Fruit fly (Drosophila melanogaster) whole organism, wandering third instar larva: ENCODE data around the gene CG12016.
A peak's percentile ranks its signal among the peaks of the same experiment; 100 is the strongest.

Experiments
- Abd-B ChIP-seq: fragments of >200 bp; optimal IDR thresholded peaks from 2 replicates; lab custom pipeline; 2017; ENCODE audit warnings: missing biosample characterization, missing genetic modification characterization
- CG32264 ChIP-seq: fragments of 200-800 bp; sonication (Bioruptor generic); optimal IDR thresholded peaks from 2 replicates; lab custom pipeline; 2016; ENCODE audit warnings: missing biosample characterization, missing genetic modification characterization
- CG9705 ChIP-seq: fragments of 200-800 bp; sonication (Bioruptor generic); optimal IDR thresholded peaks from 2 replicates; lab custom pipeline; 2018; ENCODE audit warnings: missing biosample characterization, mild to moderate bottlenecking, missing genetic modification characterization
- CrebA ChIP-seq: fragments of 200-800 bp; sonication (Bioruptor generic); optimal IDR thresholded peaks from 2 replicates; lab custom pipeline; 2016; ENCODE audit warnings: missing biosample characterization, mild to moderate bottlenecking, missing genetic modification characterization, borderline replicate concordance
- Dfd ChIP-seq: fragments of >200 bp; optimal IDR thresholded peaks from 2 replicates; lab custom pipeline; 2017; ENCODE audit warnings: missing biosample characterization, missing genetic modification characterization
- Dif ChIP-seq: fragments of 200-275, 200-300 bp; sonication (Bioruptor generic); optimal IDR thresholded peaks from 2 replicates; lab custom pipeline; 2018; ENCODE audit warnings: missing biosample characterization, missing genetic modification characterization; ENCODE audit not compliant: partially characterized antibody
- HLH106 ChIP-seq: fragments of 200-800 bp; optimal IDR thresholded peaks from 3 replicates; lab custom pipeline; 2019; ENCODE audit warnings: missing biosample characterization, mild to moderate bottlenecking, missing genetic modification characterization, moderate library complexity
- Hnf4 ChIP-seq: fragments of 200-800 bp; sonication (Bioruptor generic); optimal IDR thresholded peaks from 2 replicates; lab custom pipeline; 2016; ENCODE audit warnings: missing biosample characterization, mild to moderate bottlenecking, missing genetic modification characterization
- Hr78 ChIP-seq: fragments of >200 bp; optimal IDR thresholded peaks from 2 replicates; lab custom pipeline; 2017; ENCODE audit warnings: missing biosample characterization, missing genetic modification characterization
- Hr83 ChIP-seq: fragments of 200-300 bp; sonication (Bioruptor generic); optimal IDR thresholded peaks from 2 replicates; lab custom pipeline; 2016; ENCODE audit warnings: missing biosample characterization, mild to moderate bottlenecking, missing genetic modification characterization, moderate library complexity; ENCODE audit not compliant: poor library complexity, severe bottlenecking
- Jra ChIP-seq: sonication (Bioruptor generic); optimal IDR thresholded peaks from 2 replicates; lab custom pipeline; 2016; ENCODE audit warnings: missing biosample characterization, missing genetic modification characterization
- Mio ChIP-seq: sonication (Bioruptor generic); optimal IDR thresholded peaks from 2 replicates; lab custom pipeline; 2016; ENCODE audit warnings: missing biosample characterization, missing genetic modification characterization
- Myc ChIP-seq: fragments of >200 bp; optimal IDR thresholded peaks from 2 replicates; lab custom pipeline; 2017
- N ChIP-seq: fragments of >200 bp; optimal IDR thresholded peaks from 2 replicates; lab custom pipeline; 2018; ENCODE audit warnings: missing biosample characterization, missing external identifiers, missing genetic modification characterization
- OdsH ChIP-seq: fragments of 200-800 bp; sonication (Bioruptor generic); optimal IDR thresholded peaks from 2 replicates; lab custom pipeline; 2016; ENCODE audit warnings: missing biosample characterization, mild to moderate bottlenecking, missing genetic modification characterization
- Rel ChIP-seq, 2 experiments: fragments of 200-800 bp; sonication (Bioruptor generic) in 1 of 2; optimal IDR thresholded peaks; 2 replicates in 1 of 2; 3 replicates in 1 of 2; lab custom pipeline; 2016 to 2019; ENCODE audit warnings: mild to moderate bottlenecking in 2 of 2, missing biosample characterization in 2 of 2, missing genetic modification characterization in 2 of 2, moderate library complexity in 1 of 2
- Sp1 ChIP-seq: fragments of 200-800 bp; sonication (Bioruptor generic); optimal IDR thresholded peaks from 3 replicates; lab custom pipeline; 2019; ENCODE audit warnings: missing biosample characterization, mild to moderate bottlenecking, missing genetic modification characterization, moderate library complexity
- Vsx2 ChIP-seq: fragments of 200-300, 225-300 bp; sonication (Bioruptor generic); optimal IDR thresholded peaks from 2 replicates; lab custom pipeline; 2018; ENCODE audit warnings: missing biosample characterization, missing genetic modification characterization; ENCODE audit not compliant: partially characterized antibody
- br ChIP-seq: fragments of 200-800 bp; sonication (Bioruptor generic); optimal IDR thresholded peaks from 2 replicates; lab custom pipeline; 2016; ENCODE audit warnings: missing biosample characterization, missing genetic modification characterization
- brk ChIP-seq: fragments of 200-800 bp; sonication (Bioruptor generic); optimal IDR thresholded peaks from 2 replicates; lab custom pipeline; 2016; ENCODE audit warnings: missing biosample characterization, mild to moderate bottlenecking, missing genetic modification characterization
- dl ChIP-seq, 2 experiments: fragments of 175-275, 200-275 bp in 1 of 2; fragments of 200-275 bp in 1 of 2; sonication (Bioruptor generic); optimal IDR thresholded peaks; lab custom pipeline; 2018; ENCODE audit warnings: mild to moderate bottlenecking in 2 of 2, missing biosample characterization in 2 of 2, missing genetic modification characterization in 2 of 2, moderate library complexity in 2 of 2; ENCODE audit not compliant: partially characterized antibody in 2 of 2, insufficient read depth in 1 of 2
- dmrt93B ChIP-seq: fragments of 200-800 bp; sonication (Bioruptor generic); optimal IDR thresholded peaks from 2 replicates; lab custom pipeline; 2018; ENCODE audit warnings: missing biosample characterization, mild to moderate bottlenecking, missing genetic modification characterization
- dsf ChIP-seq: sonication (Bioruptor generic); optimal IDR thresholded peaks from 2 replicates; lab custom pipeline; 2016; ENCODE audit warnings: missing biosample characterization, missing genetic modification characterization, borderline replicate concordance
- ey ChIP-seq: fragments of 200-800 bp; sonication (Bioruptor generic); optimal IDR thresholded peaks from 2 replicates; lab custom pipeline; 2016; ENCODE audit warnings: missing biosample characterization, missing genetic modification characterization
- fru ChIP-seq: fragments of 200-800 bp; sonication (Bioruptor generic); optimal IDR thresholded peaks from 3 replicates; lab custom pipeline; 2016; ENCODE audit warnings: missing biosample characterization, mild to moderate bottlenecking, missing genetic modification characterization
- h ChIP-seq: fragments of 200-800 bp; sonication (Bioruptor generic); optimal IDR thresholded peaks from 3 replicates; lab custom pipeline; 2016; ENCODE audit warnings: missing biosample characterization, mild to moderate bottlenecking, missing genetic modification characterization
- jim ChIP-seq: fragments of 175-275, 200-325 bp; sonication (Bioruptor generic); optimal IDR thresholded peaks from 2 replicates; lab custom pipeline; 2016; ENCODE audit warnings: missing biosample characterization, mild to moderate bottlenecking, missing genetic modification characterization
- pan ChIP-seq: fragments of >200 bp; optimal IDR thresholded peaks from 2 replicates; lab custom pipeline; 2017
- psq ChIP-seq: fragments of 200-800 bp; sonication (Bioruptor generic); optimal IDR thresholded peaks from 3 replicates; lab custom pipeline; 2017; ENCODE audit warnings: missing biosample characterization, mild to moderate bottlenecking, missing genetic modification characterization, moderate library complexity
- rgr ChIP-seq: fragments of 200-800 bp; sonication (Bioruptor generic); optimal IDR thresholded peaks from 3 replicates; lab custom pipeline; 2016; ENCODE audit warnings: missing biosample characterization, mild to moderate bottlenecking, missing genetic modification characterization
- sv ChIP-seq: fragments of 200-800 bp; sonication (Bioruptor generic); optimal IDR thresholded peaks from 3 replicates; lab custom pipeline; 2016; ENCODE audit warnings: missing biosample characterization, missing genetic modification characterization
- tai ChIP-seq: sonication (Bioruptor generic); optimal IDR thresholded peaks from 2 replicates; lab custom pipeline; 2016; ENCODE audit warnings: missing biosample characterization, missing genetic modification characterization
- usp ChIP-seq: fragments of >200 bp; optimal IDR thresholded peaks from 2 replicates; lab custom pipeline; 2017; ENCODE audit warnings: missing biosample characterization, missing genetic modification characterization
- woc ChIP-seq: sonication (Bioruptor generic); optimal IDR thresholded peaks from 2 replicates; lab custom pipeline; 2016; ENCODE audit warnings: missing biosample characterization, mild to moderate bottlenecking, missing genetic modification characterization

CG12016 gene

DNA sequence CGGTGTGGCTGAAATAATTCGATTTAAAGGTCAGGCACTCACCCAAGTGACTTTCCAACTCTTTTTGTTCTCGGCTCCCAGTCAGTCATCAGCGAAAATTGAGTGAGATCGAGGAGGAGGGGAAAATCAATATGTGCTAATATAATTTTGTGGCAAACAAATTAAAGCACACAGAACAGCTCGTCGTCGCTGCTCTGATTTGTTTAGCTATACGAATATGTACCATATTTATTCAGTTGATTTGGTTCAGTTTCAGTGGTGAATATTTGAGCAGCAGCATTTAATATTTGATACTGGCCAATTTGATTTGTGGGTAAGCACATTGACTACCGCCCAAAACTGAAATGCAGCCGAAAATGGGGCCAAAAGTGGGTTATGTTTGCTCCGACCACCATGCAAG is 13.9 kb upstream of the CG12016 start:
- TF ChIP-seq fru (GFP tag; lab: Kevin White, UChicago) (no peak), rgr (GFP tag; lab: Kevin White, UChicago) (peak; percentile 27), Jra (no peak), CrebA (GFP tag; lab: Kevin White, UChicago) (no peak), Myc (lab: Kevin White, UChicago) (no peak)

dm6 chr3L:3306515-3306914 is 12.8 kb upstream of the CG12016 start:
- TF ChIP-seq CrebA (GFP tag; lab: Kevin White, UChicago) (no peak), ey (no peak)
- TF ChIP-seq, all 38 proteins: peak for 0

- TF ChIP-seq Mio (GFP tag; lab: Kevin White, UChicago), result no peak
- TF ChIP-seq CG9705, result no peak
- no peak for TF ChIP-seq ey
- TF ChIP-seq dl (GFP tag; optimal IDR thresholded peaks at IDR 0.05; lab: Kevin White, UChicago; ENCODE audit: insufficient read depth in 1 of 2, partially characterized antibody in 2 of 2), result no peak
- no peak for TF ChIP-seq Dfd
- TF ChIP-seq Myc (lab: Kevin White, UChicago), result no peak
- TF ChIP-seq br (GFP tag; lab: Kevin White, UChicago), result no peak
- no peak for TF ChIP-seq CG32264 (GFP tag; lab: Kevin White, UChicago)
- TF ChIP-seq h (GFP tag; lab: Kevin White, UChicago), result no peak
- TF ChIP-seq HLH106 (tag; lab: Kevin White, UChicago), result no peak
- no peak for TF ChIP-seq pan (lab: Kevin White, UChicago)
- no peak for TF ChIP-seq Rel (GFP tag; optimal IDR thresholded peaks at IDR 0.05; lab: Kevin White, UChicago)
- no peak for TF ChIP-seq Rel (tag; optimal IDR thresholded peaks at IDR 0.05; lab: Kevin White, UChicago)
- TF ChIP-seq dmrt93B (GFP tag; lab: Kevin White, UChicago), result no peak
- no peak for TF ChIP-seq Vsx2 (GFP tag; lab: Kevin White, UChicago)
- no peak for TF ChIP-seq Dif (GFP tag; lab: Kevin White, UChicago)
- TF ChIP-seq Jra, result no peak
- TF ChIP-seq psq, result no peak
These were observed 11.8 kb upstream of the CG12016 start for dm6 chr3L:3307593-3307992.

DNA sequence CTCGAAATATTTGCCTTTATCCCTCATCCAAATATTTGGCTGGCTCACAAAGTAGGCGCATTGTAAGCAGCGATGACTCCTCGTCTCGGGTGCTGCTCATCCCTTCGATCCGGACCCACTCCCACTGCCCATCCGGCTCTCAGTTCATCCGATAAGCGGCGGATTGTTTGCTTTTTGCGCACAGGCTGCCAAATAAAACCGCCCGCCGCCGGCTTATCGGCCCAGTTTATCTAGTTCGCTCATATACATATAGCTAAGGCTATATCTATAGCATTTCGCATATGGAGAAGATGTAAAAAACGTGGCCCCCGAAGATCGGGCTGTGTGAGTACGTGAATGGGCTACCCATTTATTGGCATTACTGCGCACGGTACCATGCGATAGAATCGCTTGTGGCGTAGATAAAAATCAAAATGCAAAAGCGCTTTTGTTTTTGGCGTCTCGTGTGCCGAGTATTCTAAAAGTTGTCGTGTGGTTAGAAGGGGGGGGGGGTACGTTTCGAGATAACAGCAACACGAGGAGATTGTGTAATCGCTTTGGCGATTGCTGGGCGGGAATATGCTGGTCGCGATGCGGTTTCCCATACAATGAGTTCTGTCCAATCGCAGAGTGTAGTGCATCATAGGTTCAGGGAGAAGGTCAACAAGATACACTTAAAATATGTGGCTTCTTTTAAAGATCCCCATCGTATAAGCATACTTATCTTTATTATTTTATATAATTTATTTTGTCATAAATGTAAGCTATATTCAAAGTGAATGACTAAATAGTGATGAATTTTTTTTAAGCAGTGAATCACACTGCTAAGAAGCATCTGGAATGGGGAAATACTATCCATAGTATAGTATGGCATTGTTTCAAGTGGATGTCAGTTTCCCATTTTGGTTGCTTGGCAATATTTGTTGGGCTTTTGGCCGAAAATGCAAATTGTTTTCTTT is 10.4 kb upstream of the CG12016 start:
- TF ChIP-seq woc (GFP tag; lab: Kevin White, UChicago), result no peak
- TF ChIP-seq br (GFP tag; lab: Kevin White, UChicago), result peak; percentile 20
- peak; percentile 52 for TF ChIP-seq h (GFP tag; lab: Kevin White, UChicago)
- no peak for TF ChIP-seq brk
- TF ChIP-seq N (GFP tag; lab: Kevin White, UChicago), result no peak
- TF ChIP-seq Hnf4 (GFP tag; lab: Kevin White, UChicago), result no peak
- no peak for TF ChIP-seq pan (lab: Kevin White, UChicago)
- TF ChIP-seq Hr83 (GFP tag; lab: Kevin White, UChicago), result no peak
- TF ChIP-seq CG32264 (GFP tag; lab: Kevin White, UChicago), result no peak
- TF ChIP-seq Mio (GFP tag; lab: Kevin White, UChicago), result no peak
- no peak for TF ChIP-seq tai
- no peak for TF ChIP-seq jim (GFP tag; lab: Kevin White, UChicago)
- TF ChIP-seq Vsx2 (GFP tag; lab: Kevin White, UChicago), result no peak
- TF ChIP-seq rgr (GFP tag; lab: Kevin White, UChicago), result no peak
- no peak for TF ChIP-seq Dif (GFP tag; lab: Kevin White, UChicago)
- TF ChIP-seq OdsH (GFP tag; lab: Kevin White, UChicago), result peak; percentile 13
- TF ChIP-seq dsf (GFP tag; lab: Kevin White, UChicago), result no peak
- no peak for TF ChIP-seq Hr78 (GFP tag; lab: Kevin White, UChicago)
- no peak for TF ChIP-seq dmrt93B (GFP tag; lab: Kevin White, UChicago)
- TF ChIP-seq dl (GFP tag; optimal IDR thresholded peaks at IDR 0.05; lab: Kevin White, UChicago; ENCODE audit: insufficient read depth in 1 of 2, partially characterized antibody in 2 of 2), result no peak
- TF ChIP-seq Jra, result no peak
- no peak for TF ChIP-seq CG9705
- peak; percentile 48 for TF ChIP-seq fru (GFP tag; lab: Kevin White, UChicago)
- TF ChIP-seq Abd-B (GFP tag; lab: Kevin White, UChicago), result no peak
- peak; percentile 6 for TF ChIP-seq Sp1 (GFP tag; lab: Kevin White, UChicago)
- no peak for TF ChIP-seq sv (GFP tag; lab: Kevin White, UChicago)
- TF ChIP-seq Rel (GFP tag; optimal IDR thresholded peaks at IDR 0.05; lab: Kevin White, UChicago), result no peak
- TF ChIP-seq Rel (tag; optimal IDR thresholded peaks at IDR 0.05; lab: Kevin White, UChicago), result peak; percentile 10
- no peak for TF ChIP-seq usp (GFP tag; lab: Kevin White, UChicago)
